Worm (Caenorhabditis elegans): ENCODE results near the gene C08B6.10.

DNA sequence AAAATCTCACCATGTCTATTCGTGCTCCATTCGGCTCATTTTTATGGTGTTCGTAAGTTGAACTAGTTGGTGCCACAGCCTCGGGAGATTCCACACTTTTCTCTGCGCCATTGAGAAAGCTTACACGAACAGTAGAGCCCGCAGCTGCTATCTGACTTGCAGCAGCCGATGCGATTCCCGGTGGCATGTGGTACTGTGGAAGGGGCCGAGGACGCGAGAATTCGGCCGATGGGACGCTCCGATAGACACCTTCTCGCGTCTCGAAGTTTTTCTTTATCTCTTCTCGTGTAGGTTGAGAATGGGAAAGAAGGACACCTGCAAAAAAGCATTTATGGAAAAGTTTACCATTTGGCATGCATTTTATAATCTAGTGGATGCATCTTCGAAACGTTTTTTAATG is 8.0 kb downstream of the C08B6.10 start:
- TF ChIP-seq nhr-237 (tag; optimal IDR thresholded peaks at IDR 0.05) (no peak), ceh-39 (tag; optimal IDR thresholded peaks at IDR 0.05) (no peak), ces-1 (GFP tag; optimal IDR thresholded peaks at IDR 0.05) (no peak), blmp-1 (tag; optimal IDR thresholded peaks at IDR 0.05) (no peak), nhr-12 (tag; optimal IDR thresholded peaks at IDR 0.05) (no peak), nhr-76 (tag; optimal IDR thresholded peaks at IDR 0.05) (no peak), nhr-28 (tag; optimal IDR thresholded peaks at IDR 0.05) (no peak), cnd-1 (tag; optimal IDR thresholded peaks at IDR 0.05) (no peak)
